Fruit fly (Drosophila melanogaster) whole organism, embryonic: ENCODE results near the gene Unc50.

Experiments
- Adf1 ChIP-seq: fragments of 200-800 bp; sonication (Bioruptor generic); IDR thresholded peaks from 2 replicates; pipeline ENCODE4 v1.3.6; 2022; ENCODE audit warnings: missing biosample characterization, missing genetic modification characterization
- Awh ChIP-seq: fragments of 200-800 bp; sonication (Bioruptor generic); IDR thresholded peaks from 2 replicates; pipeline ENCODE4, ENCODE4 v1.3.6; 2022; ENCODE audit warnings: missing biosample characterization, missing genetic modification characterization
- Bteb2 ChIP-seq: fragments of 200-800 bp; sonication (Bioruptor generic); optimal IDR thresholded peaks from 2 replicates; lab custom pipeline; 2016; ENCODE audit warnings: missing biosample characterization, missing genetic modification characterization
- CG10209 ChIP-seq: fragments of 200-800 bp; sonication (Bioruptor generic); optimal IDR thresholded peaks from 3 replicates; lab custom pipeline; 2017; ENCODE audit warnings: missing biosample characterization, mild to moderate bottlenecking, missing genetic modification characterization, missing genetic modification reagents
- CG12299 ChIP-seq: fragments of 200-800 bp; sonication (Bioruptor generic); optimal IDR thresholded peaks from 2 replicates; lab custom pipeline; 2018; ENCODE audit warnings: missing biosample characterization, mild to moderate bottlenecking, missing genetic modification characterization
- CG12744 ChIP-seq: fragments of 200-800 bp; sonication (Bioruptor generic); optimal IDR thresholded peaks from 2 replicates; lab custom pipeline; 2016; ENCODE audit warnings: missing biosample characterization, missing genetic modification characterization
- CG13424 ChIP-seq: fragments of 200-800 bp; sonication (Bioruptor generic); optimal IDR thresholded peaks from 2 replicates; lab custom pipeline; 2019; ENCODE audit warnings: missing biosample characterization, mild to moderate bottlenecking, missing genetic modification characterization, moderate library complexity
- CG14050 ChIP-seq: fragments of 200-800 bp; sonication (Bioruptor generic); IDR thresholded peaks from 3 replicates; pipeline ENCODE4 v1.3.6; 2022; ENCODE audit warnings: missing biosample characterization, missing genetic modification characterization
- CG15269 ChIP-seq: fragments of 200-800 bp; sonication (Bioruptor generic); optimal IDR thresholded peaks from 2 replicates; lab custom pipeline; 2018; ENCODE audit warnings: missing biosample characterization, mild to moderate bottlenecking, missing genetic modification characterization, moderate library complexity
- CG18764 ChIP-seq: fragments of 200-800 bp; sonication (Bioruptor generic); optimal IDR thresholded peaks from 3 replicates; lab custom pipeline; 2016; ENCODE audit warnings: missing biosample characterization, missing genetic modification characterization
- CG31365 ChIP-seq: fragments of 200-800 bp; sonication (Bioruptor generic); optimal IDR thresholded peaks from 2 replicates; lab custom pipeline; 2018; ENCODE audit warnings: missing biosample characterization, mild to moderate bottlenecking, missing genetic modification characterization
- CG31388 ChIP-seq: fragments of 200-800 bp; sonication (Bioruptor generic); optimal IDR thresholded peaks from 2 replicates; lab custom pipeline; 2016; ENCODE audit warnings: missing biosample characterization, missing genetic modification characterization
- CG33213 ChIP-seq: fragments of 200-800 bp; sonication (Bioruptor generic); optimal IDR thresholded peaks from 3 replicates; lab custom pipeline; 2016; ENCODE audit warnings: missing biosample characterization, missing genetic modification characterization
- CG34224 ChIP-seq: fragments of 200-800 bp; sonication (Bioruptor generic); IDR thresholded peaks from 3 replicates; pipeline ENCODE4 v1.3.6; 2022; ENCODE audit warnings: missing biosample characterization, missing genetic modification characterization; ENCODE audit not compliant: partially characterized antibody
- CG34376 ChIP-seq: fragments of 200-800 bp; sonication (Bioruptor generic); optimal IDR thresholded peaks from 2 replicates; lab custom pipeline; 2018; ENCODE audit warnings: missing biosample characterization, mild to moderate bottlenecking, missing genetic modification characterization
- CG4360 ChIP-seq: fragments of 200-800 bp; sonication (Bioruptor generic); IDR thresholded peaks from 2 replicates; pipeline ENCODE4 v1.3.6; 2022; ENCODE audit warnings: missing biosample characterization, missing genetic modification characterization
- CG4424 ChIP-seq: fragments of 200-800 bp; sonication (Bioruptor generic); optimal IDR thresholded peaks from 3 replicates; lab custom pipeline; 2016; ENCODE audit warnings: missing biosample characterization, missing genetic modification characterization
- CG4820 ChIP-seq: fragments of 200-800 bp; sonication (Bioruptor generic); optimal IDR thresholded peaks from 3 replicates; lab custom pipeline; 2016; ENCODE audit warnings: missing biosample characterization, missing genetic modification characterization
- CG4854 ChIP-seq: fragments of 200-800 bp; sonication (Bioruptor generic); optimal IDR thresholded peaks from 2 replicates; lab custom pipeline; 2016; ENCODE audit warnings: missing biosample characterization, missing genetic modification characterization, inconsistent platforms
- CG6689 ChIP-seq: fragments of 200-800 bp; sonication (Bioruptor generic); IDR thresholded peaks from 2 replicates; pipeline ENCODE4 v1.3.6; 2022; ENCODE audit warnings: missing biosample characterization, missing genetic modification characterization
- CG8924 ChIP-seq: fragments of 200-800 bp; optimal IDR thresholded peaks from 3 replicates; lab custom pipeline; 2019; ENCODE audit warnings: missing biosample characterization, mild to moderate bottlenecking, missing genetic modification characterization, moderate library complexity
- Camta ChIP-seq: fragments of 200-800 bp; sonication (Bioruptor generic); optimal IDR thresholded peaks from 2 replicates; lab custom pipeline; 2016; ENCODE audit warnings: missing biosample characterization, missing genetic modification characterization
- D19B ChIP-seq: fragments of 200-800 bp; sonication (Bioruptor generic); optimal IDR thresholded peaks from 2 replicates; lab custom pipeline; 2017; ENCODE audit warnings: missing biosample characterization, mild to moderate bottlenecking, missing genetic modification characterization
- Dfd ChIP-seq, 2 experiments: fragments of >200 bp; optimal IDR thresholded peaks; 2 replicates each; lab custom pipeline; 2017; ENCODE audit warnings: missing biosample characterization in 2 of 2, missing genetic modification characterization in 2 of 2
- Ets65A ChIP-seq: fragments of 200-800 bp; sonication (Bioruptor generic); peaks from one replicate; lab custom pipeline; 2016; ENCODE audit warnings: missing biosample characterization, missing genetic modification characterization
- Gug ChIP-seq: fragments of 200-800 bp; sonication (Bioruptor generic); IDR thresholded peaks from 4 replicates; pipeline ENCODE4 v1.3.6; 2022; ENCODE audit warnings: missing biosample characterization, missing genetic modification characterization
- HLH3B ChIP-seq: fragments of 200-800 bp; sonication (Bioruptor generic); IDR thresholded peaks from 2 replicates; pipeline ENCODE4 v1.3.6; 2022; ENCODE audit warnings: missing biosample characterization, missing genetic modification characterization
- HmgZ ChIP-seq: fragments of 200-800 bp; sonication (Bioruptor generic); optimal IDR thresholded peaks from 2 replicates; lab custom pipeline; 2018; ENCODE audit warnings: missing biosample characterization, mild to moderate bottlenecking, missing genetic modification characterization
- Med ChIP-seq: fragments of 200-800 bp; sonication (Bioruptor generic); peaks from one replicate; lab custom pipeline; 2016; ENCODE audit warnings: missing biosample characterization, missing genetic modification characterization, mild to moderate bottlenecking, inconsistent platforms, moderate library complexity
- Meics ChIP-seq: fragments of 200-800 bp; sonication (Bioruptor generic); optimal IDR thresholded peaks from 2 replicates; lab custom pipeline; 2017; ENCODE audit warnings: missing biosample characterization, mild to moderate bottlenecking, missing genetic modification characterization
- Neu2 ChIP-seq: fragments of 200-800 bp; sonication (Bioruptor generic); optimal IDR thresholded peaks from 3 replicates; lab custom pipeline; 2016; ENCODE audit warnings: missing biosample characterization, missing genetic modification characterization, borderline replicate concordance
- Pdp1 ChIP-seq, 2 experiments: fragments of 200-800 bp; sonication (Bioruptor generic); optimal IDR thresholded peaks; 3 replicates each; lab custom pipeline; 2016; ENCODE audit warnings: missing biosample characterization in 2 of 2, missing genetic modification characterization in 2 of 2, mild to moderate bottlenecking in 1 of 2, moderate library complexity in 1 of 2
- Sin3A ChIP-seq: fragments of >200 bp; optimal IDR thresholded peaks from 2 replicates; lab custom pipeline; 2018
- Xbp1 ChIP-seq: fragments of 200-800 bp; sonication (Bioruptor generic); optimal IDR thresholded peaks from 3 replicates; lab custom pipeline; 2016; ENCODE audit warnings: missing biosample characterization, mild to moderate bottlenecking, missing genetic modification characterization
- ac ChIP-seq: fragments of 200-800 bp; sonication (Bioruptor generic); optimal IDR thresholded peaks from 3 replicates; lab custom pipeline; 2017; ENCODE audit warnings: missing biosample characterization, mild to moderate bottlenecking, missing genetic modification characterization
- al ChIP-seq: fragments of 200-800 bp; sonication (Bioruptor generic); IDR thresholded peaks from 2 replicates; pipeline ENCODE4 v1.3.6; 2022; ENCODE audit warnings: missing biosample characterization, missing genetic modification characterization
- amos ChIP-seq: fragments of 200-800 bp; sonication (Bioruptor generic); IDR thresholded peaks from 2 replicates; pipeline ENCODE4 v1.3.6; 2022; ENCODE audit warnings: missing biosample characterization, missing genetic modification characterization; ENCODE audit not compliant: partially characterized antibody
- ems ChIP-seq: fragments of 200-800 bp; sonication (Bioruptor generic); optimal IDR thresholded peaks from 3 replicates; lab custom pipeline; 2016; ENCODE audit warnings: missing biosample characterization, missing genetic modification characterization
- exex ChIP-seq: fragments of 200-800 bp; sonication (Bioruptor generic); optimal IDR thresholded peaks from 4 replicates; lab custom pipeline; 2018; ENCODE audit warnings: missing biosample characterization, mild to moderate bottlenecking, missing genetic modification characterization, moderate library complexity
- grn ChIP-seq: fragments of 200-800 bp; sonication (Bioruptor generic); optimal IDR thresholded peaks from 3 replicates; lab custom pipeline; 2017; ENCODE audit warnings: missing biosample characterization, missing genetic modification characterization
- gsb ChIP-seq: fragments of 200-800 bp; sonication (Bioruptor generic); IDR thresholded peaks from 2 replicates; pipeline ENCODE4 v1.3.6; 2022; ENCODE audit warnings: missing biosample characterization, missing genetic modification characterization
- ham ChIP-seq: fragments of 200-800 bp; sonication (Bioruptor generic); IDR thresholded peaks from 2 replicates; pipeline ENCODE4 v1.3.6; 2022; ENCODE audit warnings: missing biosample characterization, missing genetic modification characterization
- kah ChIP-seq: fragments of 200-800 bp; sonication (Bioruptor generic); optimal IDR thresholded peaks from 2 replicates; lab custom pipeline; 2018; ENCODE audit warnings: missing biosample characterization, mild to moderate bottlenecking, missing genetic modification characterization
- lmd ChIP-seq: fragments of 200-800 bp; sonication (Bioruptor generic); IDR thresholded peaks from 2 replicates; pipeline ENCODE4 v1.3.6; 2022; ENCODE audit warnings: missing biosample characterization, missing genetic modification characterization
- onecut ChIP-seq: fragments of 200-800 bp; sonication (Bioruptor generic); IDR thresholded peaks from 2 replicates; pipeline ENCODE4 v1.3.6; 2022; ENCODE audit warnings: missing biosample characterization, missing genetic modification characterization
- pan ChIP-seq, 4 experiments: fragments of >200 bp in 3 of 4; fragments of 200-800 bp in 1 of 4; sonication (Bioruptor generic) in 1 of 4; optimal IDR thresholded peaks in 3 of 4; IDR thresholded peaks in 1 of 4; 2 replicates each; pipeline versions ENCODE4 v1.3.6 to Lab custom; 2017 to 2022; ENCODE audit warnings: missing biosample characterization in 2 of 4, missing genetic modification characterization in 2 of 4, mixed read lengths in 1 of 4
- sens ChIP-seq: fragments of 200-800 bp; sonication (Bioruptor generic); peaks from one replicate; lab custom pipeline; 2016; ENCODE audit warnings: missing biosample characterization, missing genetic modification characterization
- tup ChIP-seq: fragments of 200-800 bp; sonication (Bioruptor generic); optimal IDR thresholded peaks from 2 replicates; lab custom pipeline; 2016; ENCODE audit warnings: missing biosample characterization, mild to moderate bottlenecking, missing genetic modification characterization, moderate library complexity
- tx ChIP-seq: fragments of 200-800 bp; sonication (Bioruptor generic); optimal IDR thresholded peaks from 2 replicates; lab custom pipeline; 2016; ENCODE audit warnings: missing biosample characterization, missing genetic modification characterization

Gene Unc50

DNA sequence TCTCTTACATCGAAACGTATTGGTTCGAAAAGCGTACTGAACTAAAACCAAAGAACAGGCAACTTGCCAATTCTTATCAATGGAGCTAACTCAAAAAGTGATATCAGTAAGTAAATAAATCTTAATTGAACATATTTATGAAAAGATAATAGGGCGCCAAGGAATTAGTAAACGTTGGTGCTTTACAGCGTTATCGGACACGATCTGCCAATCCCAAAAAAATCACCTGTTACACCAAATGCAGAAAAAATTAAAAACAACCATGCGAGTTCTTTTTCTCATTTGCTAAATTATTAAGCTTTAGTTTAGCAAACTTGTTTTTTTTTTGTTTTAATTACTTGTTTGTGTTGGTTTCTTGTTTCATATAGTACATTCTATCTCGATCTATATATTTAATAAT is 21.7 kb downstream of the Unc50 start, which contains the start of gene CG42489:
CG42489 (minus strand) TSS at position 101 of the 400 bp plus-strand sequence.
- TF ChIP-seq CG34376 (GFP tag; lab: Kevin White, UChicago) (peak; percentile 6), CG12744 (GFP tag; lab: Kevin White, UChicago) (no peak), Awh (GFP tag; lab: Robert Waterston, UW) (no peak), exex (tag; lab: Kevin White, UChicago) (peak; percentile 64), ham (GFP tag; lab: Robert Waterston, UW) (no peak), HLH3B (no peak), D19B (GFP tag; lab: Kevin White, UChicago) (no peak), CG4424 (GFP tag; lab: Kevin White, UChicago) (no peak), CG4854 (GFP tag; lab: Kevin White, UChicago) (no peak), CG12299 (no peak), HmgZ (tag; lab: Kevin White, UChicago) (peak; percentile 8), grn (GFP tag; lab: Kevin White, UChicago) (peak; percentile 8), lmd (GFP tag; lab: Robert Waterston, UW) (no peak), Sin3A (lab: Kevin White, UChicago) (no peak), onecut (GFP tag; lab: Robert Waterston, UW) (no peak), CG34224 (GFP tag; lab: Robert Waterston, UW) (no peak), CG6689 (GFP tag; lab: Robert Waterston, UW) (no peak), tup (no peak)

dm6 chr3R:8654058-8654457 is 22.4 kb downstream of the Unc50 start:
- 0 out of 2 replicates have a peak, but pooled peaks have one; percentile 29 for TF ChIP-seq gsb (GFP tag; lab: Robert Waterston, UW)
- TF ChIP-seq CG31388: no peak
- TF ChIP-seq Ets65A (GFP tag; lab: Kevin White, UChicago): peak; percentile 71
- TF ChIP-seq tx (GFP tag; lab: Kevin White, UChicago): no peak
- TF ChIP-seq sens (GFP tag; lab: Kevin White, UChicago): peak; percentile 53
- no peak for TF ChIP-seq CG18764
- no peak for TF ChIP-seq D19B (GFP tag; lab: Kevin White, UChicago)
- no peak for TF ChIP-seq CG10209 (GFP tag; lab: Kevin White, UChicago)
- TF ChIP-seq Dfd (GFP tag; optimal IDR thresholded peaks at IDR 0.05; lab: Kevin White, UChicago): no peak
- no peak for TF ChIP-seq Camta (GFP tag; lab: Kevin White, UChicago)
- no peak for TF ChIP-seq Meics (GFP tag; lab: Kevin White, UChicago)
- TF ChIP-seq CG4820 (GFP tag; lab: Kevin White, UChicago): no peak
- TF ChIP-seq CG8924 (tag; lab: Kevin White, UChicago): no peak
- peak; percentile 75 for TF ChIP-seq Med (GFP tag; lab: Kevin White, UChicago)
- no peak for TF ChIP-seq CG31365
- TF ChIP-seq CG15269 (tag; lab: Kevin White, UChicago): no peak
- TF ChIP-seq, all 482 proteins: peak for 4

dm6 chr3R:8652731-8653130 is 23.7 kb downstream of the Unc50 start, which contains the start of the genes Sys1 and Dhod:
Gene Sys1 (plus strand): TSS chr3R:8652821.
Gene Dhod (minus strand): TSS chr3R:8652916.
- TF ChIP-seq Neu2 (GFP tag; lab: Kevin White, UChicago): no peak
- TF ChIP-seq kah: no peak
- TF ChIP-seq al (GFP tag; lab: Robert Waterston, UW): peak; percentile 51
- TF ChIP-seq CG12744 (GFP tag; lab: Kevin White, UChicago): peak; percentile 61
- peak; percentile 40; the same call in 1 of the 2 replicates for TF ChIP-seq Adf1 (GFP tag; lab: Robert Waterston, UW)
- peak; percentile 61 to 75 for TF ChIP-seq Pdp1 (GFP tag; optimal IDR thresholded peaks at IDR 0.05; lab: Kevin White, UChicago)
- peak; percentile 22 for TF ChIP-seq exex (tag; lab: Kevin White, UChicago)
- peak; percentile 4 for TF ChIP-seq CG31388
- TF ChIP-seq ems: peak; percentile 82
- TF ChIP-seq Bteb2 (GFP tag; lab: Kevin White, UChicago): peak; percentile 62
- TF ChIP-seq Xbp1: peak; percentile 76
- TF ChIP-seq ac (GFP tag; lab: Kevin White, UChicago): no peak
- no peak for TF ChIP-seq CG4360 (GFP tag; lab: Robert Waterston, UW)
- peak; percentile 48 for TF ChIP-seq CG33213 (GFP tag; lab: Kevin White, UChicago)
- peak; percentile 67 for TF ChIP-seq CG13424 (tag; lab: Kevin White, UChicago)
- peak; percentile 78 for TF ChIP-seq amos (GFP tag; lab: Robert Waterston, UW)
- peak; percentile 81 for TF ChIP-seq Gug (GFP tag; lab: Robert Waterston, UW)
- TF ChIP-seq pan (optimal IDR thresholded peaks at IDR 0.05; lab: Kevin White, UChicago): no peak
- peak in 1 of 2 experiments; percentile 72 for TF ChIP-seq pan (GFP tag; optimal IDR thresholded peaks at IDR 0.05 in 1 of 2, IDR thresholded peaks at IDR 0.05 in 1 of 2)
- TF ChIP-seq tx (GFP tag; lab: Kevin White, UChicago): peak; percentile 22
- no peak for TF ChIP-seq CG14050 (GFP tag; lab: Robert Waterston, UW)
